Fruit fly (Drosophila melanogaster) whole organism, embryonic: Measurements from ENCODE around the gene Mst85C.

Experiments
- Aef1 ChIP-seq: fragments of 200-800 bp; sonication (Bioruptor generic); IDR thresholded peaks from 3 replicates; pipeline ENCODE4 v1.3.6; 2022; ENCODE audit warnings: missing biosample characterization, missing genetic modification characterization
- CG12236 ChIP-seq: fragments of 200-800 bp; sonication (Bioruptor generic); optimal IDR thresholded peaks from 2 replicates; lab custom pipeline; 2016; ENCODE audit warnings: missing biosample characterization, missing genetic modification characterization
- CG14860 ChIP-seq: fragments of 200-800 bp; sonication (Bioruptor generic); IDR thresholded peaks from 3 replicates; pipeline ENCODE4 v1.3.6; 2022; ENCODE audit warnings: missing biosample characterization, missing genetic modification characterization; ENCODE audit not compliant: partially characterized antibody
- CG15696 ChIP-seq: fragments of 200-800 bp; sonication (Bioruptor generic); optimal IDR thresholded peaks from 2 replicates; lab custom pipeline; 2019; ENCODE audit warnings: missing biosample characterization, mild to moderate bottlenecking, missing genetic modification characterization, moderate library complexity
- CG34422 ChIP-seq: fragments of 200-800 bp; sonication (Bioruptor generic); IDR thresholded peaks from 3 replicates; pipeline ENCODE4 v1.3.6; 2022; ENCODE audit warnings: missing biosample characterization, missing genetic modification characterization
- CG4282 ChIP-seq: fragments of 200-800 bp; sonication (Bioruptor generic); optimal IDR thresholded peaks from 2 replicates; lab custom pipeline; 2016; ENCODE audit warnings: missing biosample characterization, missing genetic modification characterization
- CG4617 ChIP-seq: fragments of 200-800 bp; sonication (Bioruptor generic); optimal IDR thresholded peaks from 3 replicates; lab custom pipeline; 2016; ENCODE audit warnings: missing biosample characterization, missing genetic modification characterization, borderline replicate concordance
- Dfd ChIP-seq, 2 experiments: fragments of >200 bp; optimal IDR thresholded peaks; 2 replicates each; lab custom pipeline; 2017; ENCODE audit warnings: missing biosample characterization in 2 of 2, missing genetic modification characterization in 2 of 2
- Drgx ChIP-seq: fragments of 200-800 bp; sonication (Bioruptor generic); IDR thresholded peaks from 2 replicates; pipeline ENCODE4 v1.3.6; 2022; ENCODE audit warnings: missing biosample characterization, missing genetic modification characterization
- GATAe ChIP-seq: fragments of 200-800 bp; sonication (Bioruptor generic); conservative IDR thresholded peaks from 2 replicates; pipeline ENCODE4 v1.3.6; 2022; ENCODE audit warnings: missing biosample characterization, missing genetic modification characterization
- slou ChIP-seq: fragments of 200-800 bp; sonication (Bioruptor generic); optimal IDR thresholded peaks from 3 replicates; lab custom pipeline; 2016; ENCODE audit warnings: missing biosample characterization, missing genetic modification characterization
- slp2 ChIP-seq: fragments of 200-800 bp; sonication (Bioruptor generic); optimal IDR thresholded peaks from 2 replicates; lab custom pipeline; 2016; ENCODE audit warnings: missing biosample characterization, missing genetic modification characterization
- usp ChIP-seq: fragments of >200 bp; optimal IDR thresholded peaks from 2 replicates; lab custom pipeline; 2017; ENCODE audit warnings: missing biosample characterization, missing genetic modification characterization

- no peak for TF ChIP-seq slp2 (GFP tag; lab: Kevin White, UChicago)
- TF ChIP-seq slou (GFP tag; lab: Kevin White, UChicago): no peak
- TF ChIP-seq CG12236: no peak
- no peak for TF ChIP-seq GATAe (GFP tag; lab: Robert Waterston, UW)
- TF ChIP-seq CG14860: no peak
- no peak for TF ChIP-seq CG15696 (tag; lab: Kevin White, UChicago)
- no peak for TF ChIP-seq usp
- no peak for TF ChIP-seq Dfd (GFP tag; optimal IDR thresholded peaks at IDR 0.05; lab: Kevin White, UChicago)
- no peak for TF ChIP-seq CG4617 (GFP tag; lab: Kevin White, UChicago)
- no peak for TF ChIP-seq Aef1 (GFP tag; lab: Robert Waterston, UW)
- TF ChIP-seq Drgx: no peak
- no peak for TF ChIP-seq CG4282 (GFP tag; lab: Kevin White, UChicago)
- TF ChIP-seq CG34422 (GFP tag; lab: Robert Waterston, UW): no peak
Observed at dm6 chr3R:9049091-9049981, 891 bp downstream of the Mst85C start.
